Worm (Caenorhabditis elegans): ENCODE results near the gene dmd-4.

DNA sequence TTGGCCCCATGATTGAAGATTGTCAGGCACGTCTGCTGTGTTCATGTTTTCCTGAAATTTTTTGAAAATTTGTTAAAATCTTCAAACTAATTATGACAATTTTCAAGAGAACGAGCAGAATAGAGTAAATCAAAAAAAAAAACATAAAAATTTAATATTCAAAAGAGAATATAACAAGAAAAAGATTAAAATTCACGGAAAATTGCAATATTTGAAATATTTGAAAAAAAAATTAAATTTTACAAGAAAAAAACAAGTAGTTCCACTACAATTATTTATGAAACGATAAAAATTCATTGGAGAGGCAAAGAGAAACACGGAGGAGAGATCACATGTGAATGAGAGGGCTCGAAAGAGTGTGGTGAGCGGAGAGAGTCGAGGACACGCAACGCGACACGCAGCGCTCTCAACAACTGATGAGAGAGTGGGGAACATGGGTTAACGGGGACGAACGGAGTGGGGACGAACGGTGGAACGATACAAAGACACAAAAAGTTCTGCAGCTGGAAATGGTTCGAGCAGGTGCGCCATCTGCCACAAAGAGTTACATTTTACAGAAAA, 37.1 kb downstream of the dmd-4 start, which contains the start of gene mbk-1:
- TF ChIP-seq ztf-4 (tag; optimal IDR thresholded peaks at IDR 0.05) (no peak), nhr-28 (tag; optimal IDR thresholded peaks at IDR 0.05) (no peak), nhr-23 (tag; optimal IDR thresholded peaks at IDR 0.05) (peak; percentile 59), unc-62 (GFP tag; optimal IDR thresholded peaks at IDR 0.05) (no peak), lin-39 (tag; optimal IDR thresholded peaks at IDR 0.05) (peak; percentile 81), ztf-11 (tag; optimal IDR thresholded peaks at IDR 0.05) (no peak), hmg-11 (tag; optimal IDR thresholded peaks at IDR 0.05) (peak; percentile 81), ceh-28 (tag; optimal IDR thresholded peaks at IDR 0.05) (peak; percentile 26), zag-1 (tag; optimal IDR thresholded peaks at IDR 0.05) (no peak), fkh-10 (GFP tag; optimal IDR thresholded peaks at IDR 0.05) (no peak), fos-1 (tag; optimal IDR thresholded peaks at IDR 0.05) (no peak), nhr-237 (tag; optimal IDR thresholded peaks at IDR 0.05) (no peak), snpc-4 (tag; optimal IDR thresholded peaks at IDR 0.05) (peak; percentile 35), nhr-67 (tag; optimal IDR thresholded peaks at IDR 0.05) (no peak)
